Worm (Caenorhabditis elegans) whole organism, late embryonic: Measurements from ENCODE around the gene arrd-18.

ENCODE experiments used
- C08G9.2 ChIP-seq: sonication (generic microtip); optimal IDR thresholded peaks from 2 replicates; lab custom pipeline; 2016; ENCODE audit warnings: mild to moderate bottlenecking, missing genetic modification characterization, moderate library complexity, missing compliant biosample characterization
- F13H6.1 ChIP-seq: sonication (generic microtip); optimal IDR thresholded peaks from 2 replicates; lab custom pipeline; 2016; ENCODE audit warnings: missing genetic modification characterization, missing compliant biosample characterization
- K02D7.2 ChIP-seq: sonication (generic microtip); optimal IDR thresholded peaks from 2 replicates; lab custom pipeline; 2017; ENCODE audit warnings: mild to moderate bottlenecking, missing genetic modification characterization, missing compliant biosample characterization
- K09A11.1 ChIP-seq: sonication (generic microtip); optimal IDR thresholded peaks from 2 replicates; lab custom pipeline; 2017; ENCODE audit warnings: antibody characterized with exemption, mild to moderate bottlenecking, missing genetic modification characterization, missing compliant biosample characterization; ENCODE audit not compliant: insufficient read depth
- T23F11.4 ChIP-seq: fragments of 200-800 bp; sonication (Bioruptor generic); optimal IDR thresholded peaks from 2 replicates; lab custom pipeline; 2018; ENCODE audit warnings: mild to moderate bottlenecking, missing genetic modification characterization, missing compliant biosample characterization
- ahr-1 ChIP-seq: sonication (generic microtip); optimal IDR thresholded peaks from 2 replicates; lab custom pipeline; 2016; ENCODE audit warnings: missing genetic modification characterization, missing compliant biosample characterization
- ama-1 ChIP-seq: fragments of 150-350 bp; optimal IDR thresholded peaks from 2 replicates; lab custom pipeline; 2014
- ceh-22 ChIP-seq: sonication (generic microtip); optimal IDR thresholded peaks from 2 replicates; lab custom pipeline; 2017; ENCODE audit warnings: missing biosample characterization, missing genetic modification characterization
- ceh-30 ChIP-seq: fragments of 150-350 bp; optimal IDR thresholded peaks from 2 replicates; lab custom pipeline; 2014; ENCODE audit warnings: missing biosample characterization, missing genetic modification characterization
- dmd-4 ChIP-seq: sonication (generic microtip); optimal IDR thresholded peaks from 2 replicates; lab custom pipeline; 2016; ENCODE audit warnings: borderline replicate concordance, missing genetic modification characterization, missing compliant biosample characterization
- elt-4 ChIP-seq: sonication (generic microtip); optimal IDR thresholded peaks from 2 replicates; lab custom pipeline; 2016; ENCODE audit warnings: missing genetic modification characterization, missing compliant biosample characterization
- ets-4 ChIP-seq: sonication (generic microtip); optimal IDR thresholded peaks from 2 replicates; lab custom pipeline; 2016; ENCODE audit warnings: missing genetic modification characterization, missing compliant biosample characterization
- eyg-1 ChIP-seq: sonication (generic microtip); optimal IDR thresholded peaks from 2 replicates; lab custom pipeline; 2016; ENCODE audit warnings: missing genotype, missing genetic modification characterization, missing compliant biosample characterization
- fax-1 ChIP-seq: sonication (generic microtip); optimal IDR thresholded peaks from 2 replicates; lab custom pipeline; 2016; ENCODE audit warnings: missing genotype, missing genetic modification characterization, missing compliant biosample characterization
- fkh-10 ChIP-seq: fragments of 150-350 bp; optimal IDR thresholded peaks from 2 replicates; lab custom pipeline; 2014; ENCODE audit warnings: missing biosample characterization, missing genetic modification reagents, missing genetic modification characterization
- hlh-15 ChIP-seq: sonication (generic microtip); optimal IDR thresholded peaks from 2 replicates; lab custom pipeline; 2016; ENCODE audit warnings: missing genetic modification characterization, missing compliant biosample characterization
- hlh-6 ChIP-seq: sonication (generic microtip); optimal IDR thresholded peaks from 2 replicates; lab custom pipeline; 2016; ENCODE audit warnings: missing genotype, missing genetic modification characterization, missing compliant biosample characterization
- hlh-8 ChIP-seq: sonication (generic microtip); optimal IDR thresholded peaks from 2 replicates; lab custom pipeline; 2016; ENCODE audit warnings: missing genotype, missing genetic modification characterization, missing compliant biosample characterization
- mec-3 ChIP-seq: sonication (generic microtip); optimal IDR thresholded peaks from 2 replicates; lab custom pipeline; 2016; ENCODE audit warnings: borderline replicate concordance, missing genetic modification characterization, missing compliant biosample characterization
- odd-2 ChIP-seq: sonication (generic microtip); optimal IDR thresholded peaks from 2 replicates; lab custom pipeline; 2017; ENCODE audit warnings: antibody characterized with exemption, mild to moderate bottlenecking, missing genetic modification characterization, missing compliant biosample characterization
- pat-9 ChIP-seq: fragments of 200-800 bp; sonication (Bioruptor generic); optimal IDR thresholded peaks from 2 replicates; lab custom pipeline; 2018; ENCODE audit warnings: mild to moderate bottlenecking, missing genetic modification characterization, moderate library complexity, missing compliant biosample characterization
- pha-2 ChIP-seq: sonication (generic microtip); optimal IDR thresholded peaks from 2 replicates; lab custom pipeline; 2017; ENCODE audit warnings: mild to moderate bottlenecking, missing genetic modification characterization, missing compliant biosample characterization
- pha-4 ChIP-seq: fragments of 150-350 bp; optimal IDR thresholded peaks from 2 replicates; lab custom pipeline; 2018; ENCODE audit warnings: missing biosample characterization, missing genetic modification reagents, missing genetic modification characterization
- pqm-1 ChIP-seq: sonication (generic microtip); optimal IDR thresholded peaks from 2 replicates; lab custom pipeline; 2016; ENCODE audit warnings: missing genetic modification characterization, missing compliant biosample characterization
- pros-1 ChIP-seq: fragments of 150-350 bp; optimal IDR thresholded peaks from 2 replicates; lab custom pipeline; 2014; ENCODE audit warnings: missing biosample characterization, missing genetic modification reagents, missing genetic modification characterization
- ref-2 ChIP-seq: sonication (generic microtip); optimal IDR thresholded peaks from 2 replicates; lab custom pipeline; 2016; ENCODE audit warnings: missing genetic modification characterization, missing compliant biosample characterization
- rnt-1 ChIP-seq: sonication (generic microtip); optimal IDR thresholded peaks from 2 replicates; lab custom pipeline; 2016; ENCODE audit warnings: missing genetic modification characterization, missing compliant biosample characterization
- sox-2 ChIP-seq: fragments of 200-800 bp; sonication (Bioruptor generic); IDR thresholded peaks from 2 replicates; pipeline ENCODE4 v1.3.6; 2022; ENCODE audit warnings: missing genetic modification reagents, missing genetic modification characterization, missing compliant biosample characterization
- syd-9 ChIP-seq: sonication (generic microtip); optimal IDR thresholded peaks from 2 replicates; lab custom pipeline; 2016; ENCODE audit warnings: mild to moderate bottlenecking, missing genetic modification characterization, moderate library complexity, missing compliant biosample characterization
- tbx-2 ChIP-seq: sonication (generic microtip); optimal IDR thresholded peaks from 2 replicates; lab custom pipeline; 2016; ENCODE audit warnings: missing genetic modification characterization, missing compliant biosample characterization
- unc-42 ChIP-seq: sonication (generic microtip); optimal IDR thresholded peaks from 2 replicates; lab custom pipeline; 2016; ENCODE audit warnings: missing genotype, missing genetic modification characterization, missing compliant biosample characterization
- unc-86 ChIP-seq: sonication (generic microtip); optimal IDR thresholded peaks from 2 replicates; lab custom pipeline; 2016; ENCODE audit warnings: missing genetic modification characterization, missing compliant biosample characterization
- ztf-16 ChIP-seq: sonication (generic microtip); optimal IDR thresholded peaks from 2 replicates; lab custom pipeline; 2017; ENCODE audit warnings: missing genetic modification characterization, missing compliant biosample characterization

The arrd-18 gene

DNA sequence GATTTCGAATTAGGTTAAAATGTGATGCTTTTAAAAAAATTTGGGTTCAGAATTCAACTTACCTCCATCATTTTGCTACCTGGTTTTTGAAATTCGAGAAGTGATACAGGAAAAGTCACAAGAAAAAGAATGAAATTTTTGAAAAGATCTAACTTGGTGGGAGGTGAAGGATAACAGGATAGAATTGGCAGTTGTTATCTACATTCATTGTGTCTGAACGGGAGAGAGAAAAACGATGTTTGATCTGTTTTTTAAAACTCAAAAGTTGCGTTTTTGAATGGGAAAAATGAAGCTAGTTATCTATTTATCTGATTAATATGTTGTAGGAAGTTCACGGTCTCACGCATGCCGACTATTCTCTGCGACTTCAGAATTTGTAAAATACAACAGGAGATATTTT, 24.6 kb downstream of the arrd-18 start, which contains the start of gene F35F10.7:
F35F10.7 (minus strand) TSS at position 101 of the 400 bp plus-strand sequence.
- TF ChIP-seq F13H6.1 (tag; lab: Kevin White, UChicago) (no peak), eyg-1 (no peak), ama-1 (lab: Kevin White, UChicago) (no peak), ets-4 (tag; lab: Kevin White, UChicago) (no peak), fax-1 (tag; lab: Kevin White, UChicago) (no peak), K02D7.2 (no peak), ztf-16 (tag; lab: Kevin White, UChicago) (no peak), pha-2 (tag; lab: Kevin White, UChicago) (no peak), unc-42 (tag; lab: Kevin White, UChicago) (no peak), hlh-15 (tag; lab: Kevin White, UChicago) (no peak), ahr-1 (tag; lab: Kevin White, UChicago) (no peak), pqm-1 (tag; lab: Kevin White, UChicago) (no peak), ceh-22 (no peak), pros-1 (tag; lab: Kevin White, UChicago) (no peak), hlh-6 (no peak), C08G9.2 (tag; lab: Kevin White, UChicago) (no peak)

DNA sequence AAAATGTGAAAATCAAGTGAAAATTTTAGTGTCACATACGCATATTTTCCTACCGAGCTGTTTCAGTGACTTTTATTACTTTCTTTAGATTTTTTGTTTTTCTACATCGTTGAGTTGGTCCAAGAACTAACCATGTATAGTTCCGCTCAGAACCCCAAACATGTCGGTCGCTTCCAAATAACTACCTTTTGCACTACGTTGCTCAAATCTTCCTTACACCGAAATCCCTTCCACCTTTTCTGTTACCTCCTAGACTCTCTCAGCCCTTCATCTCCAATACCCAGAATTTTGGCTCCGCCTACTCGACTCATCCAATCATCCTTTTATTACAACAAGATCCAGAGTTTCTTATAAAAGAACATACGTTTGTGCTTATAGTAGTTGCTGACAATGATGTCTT, 27.3 kb downstream of the arrd-18 start, which contains the start of gene F35F10.5:
F35F10.5 (plus strand) TSS at position 301 of the 400 bp plus-strand sequence.
- TF ChIP-seq ztf-16 (tag; lab: Kevin White, UChicago) = no peak
- no peak for TF ChIP-seq K09A11.1 (tag; lab: Kevin White, UChicago)
- no peak for TF ChIP-seq dmd-4 (tag; lab: Kevin White, UChicago)
- TF ChIP-seq ceh-30 = no peak
- TF ChIP-seq rnt-1 = no peak
- no peak for TF ChIP-seq pqm-1 (tag; lab: Kevin White, UChicago)
- no peak for TF ChIP-seq mec-3 (tag; lab: Kevin White, UChicago)
- TF ChIP-seq ref-2 (tag; lab: Kevin White, UChicago) = no peak
- TF ChIP-seq T23F11.4 = no peak
- TF ChIP-seq hlh-8 (tag; lab: Kevin White, UChicago) = no peak
- TF ChIP-seq odd-2 (tag; lab: Kevin White, UChicago) = no peak
- TF ChIP-seq sox-2 = no peak
- TF ChIP-seq fkh-10 (GFP tag; lab: Kevin White, UChicago) = no peak
- no peak for TF ChIP-seq tbx-2
- TF ChIP-seq F13H6.1 (tag; lab: Kevin White, UChicago) = no peak
- TF ChIP-seq elt-4 (tag; lab: Kevin White, UChicago) = no peak

- no peak for TF ChIP-seq ahr-1 (tag; lab: Kevin White, UChicago)
- no peak for TF ChIP-seq pha-4
- TF ChIP-seq, all 69 proteins: peak for 0
Observed at ce11 chrV:3282957-3283356, 29.0 kb downstream of the arrd-18 start, which contains the start of gene str-64. Gene str-64 (plus strand): TSS chrV:3283257.

- TF ChIP-seq hlh-6 (no peak), pat-9 (tag; lab: Kevin White, UChicago) (no peak), pqm-1 (tag; lab: Kevin White, UChicago) (no peak), unc-86 (tag; lab: Kevin White, UChicago) (no peak), dmd-4 (tag; lab: Kevin White, UChicago) (no peak)
Observed at ce11 chrV:3281523-3281922, 30.4 kb downstream of the arrd-18 start, which contains the start of gene T28A11.25. Gene T28A11.25 (plus strand): TSS chrV:3281823.

ce11 chrV:3280009-3280408, 31.9 kb downstream of the arrd-18 start, which contains the start of gene T28A11.2:
Gene T28A11.2 (plus strand): TSS chrV:3280379.
- TF ChIP-seq syd-9 (tag; lab: Kevin White, UChicago) = no peak
- no peak for TF ChIP-seq tbx-2
- no peak for TF ChIP-seq fkh-10 (GFP tag; lab: Kevin White, UChicago)
